Fruit fly (Drosophila melanogaster): ENCODE results near the gene CG10681.

The CG10681 gene

dm6 chr3L:12523941-12524340, 22.6 kb downstream of the CG10681 start, which contains the start of the genes ver and Gcn5 (continued):
- TF ChIP-seq Dll (GFP tag; IDR thresholded peaks at IDR 0.05; ENCODE audit: partially characterized antibody) (no peak), ash1 (GFP tag; optimal IDR thresholded peaks at IDR 0.05) (no peak), H2.0 (GFP tag; IDR thresholded peaks at IDR 0.05) (peak; percentile 93), eve (GFP tag; optimal IDR thresholded peaks at IDR 0.05) (no peak), h (optimal IDR thresholded peaks at IDR 0.05) (no peak), danr (GFP tag; IDR thresholded peaks at IDR 0.05) (peak; percentile 86), Sox102F (GFP tag; optimal IDR thresholded peaks at IDR 0.05) (peak; percentile 95), BEAF-32 (GFP tag; optimal IDR thresholded peaks at IDR 0.05) (peak; percentile 39), CG14014 (GFP tag; IDR thresholded peaks at IDR 0.05) (peak; percentile 94), H15 (GFP tag; IDR thresholded peaks at IDR 0.05) (peak; percentile 94), Scr (GFP tag; IDR thresholded peaks at IDR 0.05; ENCODE audit: partially characterized antibody) (no peak), Mrtf (GFP tag; IDR thresholded peaks at IDR 0.05) (peak; percentile 88), Rx (GFP tag; IDR thresholded peaks at IDR 0.05) (peak; percentile 94), CG3163 (GFP tag; optimal IDR thresholded peaks at IDR 0.05) (peak; percentile 51), Jarid2 (GFP tag; optimal IDR thresholded peaks at IDR 0.05) (peak; percentile 61), Bteb2 (GFP tag; optimal IDR thresholded peaks at IDR 0.05) (peak; percentile 85), Tbp (GFP tag; optimal IDR thresholded peaks at IDR 0.05) (no peak), CG9727 (GFP tag; optimal IDR thresholded peaks at IDR 0.05) (peak; percentile 94), unc-4 (GFP tag; IDR thresholded peaks at IDR 0.05; ENCODE audit: partially characterized antibody) (no peak), CG7928 (GFP tag; optimal IDR thresholded peaks at IDR 0.05) (peak; percentile 79), trh (GFP tag; optimal IDR thresholded peaks at IDR 0.05) (peak; percentile 77), CG8478 (optimal IDR thresholded peaks at IDR 0.05) (no peak), tap (tag; optimal IDR thresholded peaks at IDR 0.05) (peak; percentile 88), ATbp (GFP tag; optimal IDR thresholded peaks at IDR 0.05) (peak; percentile 85), cwo (GFP tag; optimal IDR thresholded peaks at IDR 0.05) (peak; percentile 87), D (optimal IDR thresholded peaks at IDR 0.05) (no peak), D (GFP tag; optimal IDR thresholded peaks at IDR 0.05) (peak; percentile 84), CG1024 (GFP tag; IDR thresholded peaks at IDR 0.05) (peak; percentile 90), psq (GFP tag; optimal IDR thresholded peaks at IDR 0.05) (peak; percentile 73), CG10274 (GFP tag; optimal IDR thresholded peaks at IDR 0.05) (peak; percentile 75), gt (GFP tag; IDR thresholded peaks at IDR 0.05) (peak; percentile 77), fru (optimal IDR thresholded peaks at IDR 0.05) (no peak), sima (GFP tag; optimal IDR thresholded peaks at IDR 0.05) (no peak), Sin3A (optimal IDR thresholded peaks at IDR 0.05) (peak; percentile 31), CG12236 (GFP tag; optimal IDR thresholded peaks at IDR 0.05) (peak; percentile 18), Gsc (GFP tag; IDR thresholded peaks at IDR 0.05) (peak; percentile 72), repo (GFP tag; optimal IDR thresholded peaks at IDR 0.05) (peak; percentile 49), en (GFP tag; optimal IDR thresholded peaks at IDR 0.05) (peak; percentile 7), CG31441 (GFP tag; IDR thresholded peaks at IDR 0.05) (peak; percentile 95), so (GFP tag; IDR thresholded peaks at IDR 0.05) (peak; percentile 89; the same call in 2 of the 3 replicates), CG43689 (GFP tag; IDR thresholded peaks at IDR 0.05) (peak; percentile 65; the same call in 1 of the 2 replicates), Ssrp (tag; optimal IDR thresholded peaks at IDR 0.05) (peak; percentile 90), Hr39 (optimal IDR thresholded peaks at IDR 0.05) (no peak), Optix (GFP tag; IDR thresholded peaks at IDR 0.05) (peak; percentile 87), CG9932 (GFP tag; IDR thresholded peaks at IDR 0.05) (peak; percentile 95), CG8290 (GFP tag; optimal IDR thresholded peaks at IDR 0.05) (peak; percentile 69), CG8290 (tag; optimal IDR thresholded peaks at IDR 0.05) (peak; percentile 52 to 83), CG5953 (GFP tag; IDR thresholded peaks at IDR 0.05) (peak; percentile 88), Hand (GFP tag; optimal IDR thresholded peaks at IDR 0.05) (peak; percentile 70), CG34422 (GFP tag; IDR thresholded peaks at IDR 0.05) (peak; percentile 94), CrebB (tag; optimal IDR thresholded peaks at IDR 0.05) (peak; percentile 71), HLH4C (GFP tag; IDR thresholded peaks at IDR 0.05; ENCODE audit: partially characterized antibody) (no peak), Sox100B (GFP tag; optimal IDR thresholded peaks at IDR 0.05) (peak; percentile 91), lbe (GFP tag; optimal IDR thresholded peaks at IDR 0.05) (peak; percentile 99)
